Worm (Caenorhabditis elegans): ENCODE results near the gene F44F4.10.
"Not testable (repeated sequence)": the region's sequence is repeated elsewhere in the genome, so short reads cannot be mapped to it uniquely, and the experiment has no call there.

F44F4.10 gene

DNA sequence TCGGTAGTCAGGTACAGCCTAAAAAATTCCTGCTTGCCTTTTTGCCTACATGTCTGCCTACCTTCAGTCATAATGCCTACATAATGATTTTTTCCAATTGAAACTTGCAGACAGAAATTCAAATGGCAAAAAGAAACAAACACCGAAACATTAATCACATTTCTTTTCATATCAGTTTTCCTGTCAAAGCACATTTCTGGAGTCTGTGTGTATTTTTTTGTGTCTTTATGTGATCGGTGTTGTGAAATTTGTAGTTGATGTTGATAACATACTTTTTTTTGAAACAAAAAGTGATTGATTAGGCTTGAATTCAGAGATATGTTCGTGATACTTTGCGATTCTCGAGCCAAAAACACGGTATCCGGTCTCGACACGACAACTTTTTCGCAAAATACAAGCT lies 32.3 kb upstream of the F44F4.10 start:
- TF ChIP-seq F13C5.2 (tag; optimal IDR thresholded peaks at IDR 0.05) = no peak
- no peak for TF ChIP-seq scrt-1 (GFP tag; IDR thresholded peaks at IDR 0.05)
- TF ChIP-seq sea-1 (GFP tag; conservative IDR thresholded peaks at IDR 0.05) = no peak
- no peak for TF ChIP-seq tra-4 (tag; optimal IDR thresholded peaks at IDR 0.05)
- TF ChIP-seq tbx-11 (GFP tag; IDR thresholded peaks at IDR 0.05) = no peak
- no peak for TF ChIP-seq ama-1 (optimal IDR thresholded peaks at IDR 0.05)
- TF ChIP-seq ets-7 (tag; optimal IDR thresholded peaks at IDR 0.05) = no peak
- TF ChIP-seq ceh-13 (GFP tag; optimal IDR thresholded peaks at IDR 0.05) = no peak
- TF ChIP-seq aly-1 (tag; optimal IDR thresholded peaks at IDR 0.05) = no peak
- TF ChIP-seq ceh-36 (tag; optimal IDR thresholded peaks at IDR 0.05) = no peak
- TF ChIP-seq pes-1 (GFP tag; IDR thresholded peaks at IDR 0.05) = no peak
- TF ChIP-seq hmbx-1 (tag; optimal IDR thresholded peaks at IDR 0.05) = no peak
- no peak for TF ChIP-seq hnd-1 (tag; optimal IDR thresholded peaks at IDR 0.05)
- no peak for TF ChIP-seq hmg-4 (GFP tag; optimal IDR thresholded peaks at IDR 0.05)

ce11 chrII:10948236-10949025 lies 31.4 kb upstream of the F44F4.10 start:
- TF ChIP-seq tra-4 (tag; optimal IDR thresholded peaks at IDR 0.05) (no peak), hmbx-1 (tag; optimal IDR thresholded peaks at IDR 0.05) (no peak), ceh-13 (GFP tag; optimal IDR thresholded peaks at IDR 0.05) (no peak)

ce11 chrII:10947317-10947716 lies 30.2 kb upstream of the F44F4.10 start, which contains the start of the genes tceb-3 and gskl-1:
Gene tceb-3 (minus strand): TSS chrII:10947417.
Gene gskl-1 (plus strand): TSS chrII:10947559.
- TF ChIP-seq pes-1 (GFP tag; IDR thresholded peaks at IDR 0.05) (no peak), ceh-13 (GFP tag; optimal IDR thresholded peaks at IDR 0.05) (no peak), F13C5.2 (tag; optimal IDR thresholded peaks at IDR 0.05) (no peak), aly-1 (tag; optimal IDR thresholded peaks at IDR 0.05) (no peak), flt-1 (GFP tag; IDR thresholded peaks at IDR 0.05) (no peak), sea-1 (GFP tag; conservative IDR thresholded peaks at IDR 0.05) (no peak), tbx-37 (GFP tag; conservative IDR thresholded peaks at IDR 0.05) (no peak), ceh-36 (tag; optimal IDR thresholded peaks at IDR 0.05) (no peak), hmbx-1 (tag; optimal IDR thresholded peaks at IDR 0.05) (no peak), tra-4 (tag; optimal IDR thresholded peaks at IDR 0.05) (no peak), hmg-4 (GFP tag; optimal IDR thresholded peaks at IDR 0.05) (no peak), ama-1 (optimal IDR thresholded peaks at IDR 0.05) (no peak), tbx-11 (GFP tag; IDR thresholded peaks at IDR 0.05) (no peak), hnd-1 (tag; optimal IDR thresholded peaks at IDR 0.05) (no peak), ets-7 (tag; optimal IDR thresholded peaks at IDR 0.05) (no peak), B0310.2 (tag; optimal IDR thresholded peaks at IDR 0.05) (no peak), scrt-1 (GFP tag; IDR thresholded peaks at IDR 0.05) (no peak)

ce11 chrII:10946848-10947247 lies 29.8 kb upstream of the F44F4.10 start:
- TF ChIP-seq B0310.2 (tag; optimal IDR thresholded peaks at IDR 0.05) (no peak), ets-7 (tag; optimal IDR thresholded peaks at IDR 0.05) (no peak), aly-1 (tag; optimal IDR thresholded peaks at IDR 0.05) (no peak), F13C5.2 (tag; optimal IDR thresholded peaks at IDR 0.05) (no peak), scrt-1 (GFP tag; IDR thresholded peaks at IDR 0.05) (no peak), pes-1 (GFP tag; IDR thresholded peaks at IDR 0.05) (no peak)

- TF ChIP-seq aly-1 (tag; optimal IDR thresholded peaks at IDR 0.05) = no peak
- no peak for TF ChIP-seq ceh-36 (tag; optimal IDR thresholded peaks at IDR 0.05)
- no peak for TF ChIP-seq ets-7 (tag; optimal IDR thresholded peaks at IDR 0.05)
- no peak for TF ChIP-seq flt-1 (GFP tag; IDR thresholded peaks at IDR 0.05)
These were observed 28.4 kb upstream of the F44F4.10 start for ce11 chrII:10945446-10945845.

ce11 chrII:10941918-10942317 lies 24.8 kb upstream of the F44F4.10 start, which contains the start of gene R03D7.15:
Gene R03D7.15 (plus strand): TSS chrII:10942216.
- TF ChIP-seq F13C5.2 (tag; optimal IDR thresholded peaks at IDR 0.05); flt-1 (GFP tag; IDR thresholded peaks at IDR 0.05); hmg-4 (GFP tag; optimal IDR thresholded peaks at IDR 0.05): not testable (repeated sequence)

- TF ChIP-seq ceh-13 (GFP tag; optimal IDR thresholded peaks at IDR 0.05) (no peak), hnd-1 (tag; optimal IDR thresholded peaks at IDR 0.05) (no peak), tra-4 (tag; optimal IDR thresholded peaks at IDR 0.05) (no peak), tbx-11 (GFP tag; IDR thresholded peaks at IDR 0.05) (no peak), ceh-36 (tag; optimal IDR thresholded peaks at IDR 0.05) (no peak), pes-1 (GFP tag; IDR thresholded peaks at IDR 0.05) (no peak), scrt-1 (GFP tag; IDR thresholded peaks at IDR 0.05) (no peak), hmg-4 (GFP tag; optimal IDR thresholded peaks at IDR 0.05) (no peak), hmbx-1 (tag; optimal IDR thresholded peaks at IDR 0.05) (no peak)
These were observed 18.3 kb upstream of the F44F4.10 start for ce11 chrII:10935336-10935735.

DNA sequence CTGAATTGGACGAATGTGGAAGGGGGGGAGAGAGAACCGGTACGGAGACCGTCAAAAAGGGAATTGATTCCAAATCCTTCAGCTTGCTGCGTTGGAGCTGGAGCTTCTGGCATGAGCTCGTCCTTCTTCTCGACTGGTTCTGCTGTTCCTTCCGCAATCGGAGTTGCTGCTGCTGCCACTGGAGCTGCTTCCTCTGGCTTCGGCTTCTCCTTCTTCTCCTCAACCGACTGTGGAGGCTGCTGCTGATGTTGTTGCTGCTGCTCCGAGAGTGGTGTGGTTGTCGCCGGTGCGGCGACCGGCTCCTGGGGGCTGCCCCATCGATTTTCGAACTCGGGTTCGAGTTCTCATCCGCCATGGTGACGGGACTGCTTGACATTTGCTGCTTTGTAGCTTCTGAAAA lies 17.7 kb upstream of the F44F4.10 start, which contains the start of gene R03D7.2:
R03D7.2 (minus strand) TSS at position 399 of the 400 bp plus-strand sequence.
- TF ChIP-seq hmbx-1 (tag; optimal IDR thresholded peaks at IDR 0.05) = no peak
- no peak for TF ChIP-seq scrt-1 (GFP tag; IDR thresholded peaks at IDR 0.05)
- TF ChIP-seq pes-1 (GFP tag; IDR thresholded peaks at IDR 0.05) = no peak
- no peak for TF ChIP-seq ceh-36 (tag; optimal IDR thresholded peaks at IDR 0.05)
- TF ChIP-seq hnd-1 (tag; optimal IDR thresholded peaks at IDR 0.05) = no peak
- TF ChIP-seq F13C5.2 (tag; optimal IDR thresholded peaks at IDR 0.05) = no peak
- no peak for TF ChIP-seq aly-1 (tag; optimal IDR thresholded peaks at IDR 0.05)
- TF ChIP-seq sea-1 (GFP tag; conservative IDR thresholded peaks at IDR 0.05) = no peak
- no peak for TF ChIP-seq B0310.2 (tag; optimal IDR thresholded peaks at IDR 0.05)
- TF ChIP-seq flt-1 (GFP tag; IDR thresholded peaks at IDR 0.05) = no peak
- no peak for TF ChIP-seq ama-1 (optimal IDR thresholded peaks at IDR 0.05)
- no peak for TF ChIP-seq tbx-37 (GFP tag; conservative IDR thresholded peaks at IDR 0.05)
- no peak for TF ChIP-seq ceh-13 (GFP tag; optimal IDR thresholded peaks at IDR 0.05)
